Fruit fly (Drosophila melanogaster) Kc167 (cell line): Measurements from ENCODE around the gene Blos2.

ENCODE experiments used
- Myc ChIP-seq: fragments of >200 bp; optimal IDR thresholded peaks from 2 replicates; lab custom pipeline; 2017; ENCODE audit warnings: missing external identifiers
- Sin3A ChIP-seq: fragments of >200 bp; optimal IDR thresholded peaks from 2 replicates; lab custom pipeline; 2018; ENCODE audit warnings: missing external identifiers
- h ChIP-seq: fragments of >200 bp; optimal IDR thresholded peaks from 3 replicates; lab custom pipeline; 2018; ENCODE audit warnings: missing external identifiers
- insv ChIP-seq: fragments of >200 bp; optimal IDR thresholded peaks from 3 replicates; lab custom pipeline; 2018; ENCODE audit warnings: missing external identifiers
- psq ChIP-seq: fragments of >200 bp; optimal IDR thresholded peaks from 2 replicates; lab custom pipeline; 2017; ENCODE audit warnings: missing external identifiers
- ttk ChIP-seq: sonication (Bioruptor generic); optimal IDR thresholded peaks from 2 replicates; lab custom pipeline; 2017; ENCODE audit warnings: missing external identifiers

Gene Blos2

DNA sequence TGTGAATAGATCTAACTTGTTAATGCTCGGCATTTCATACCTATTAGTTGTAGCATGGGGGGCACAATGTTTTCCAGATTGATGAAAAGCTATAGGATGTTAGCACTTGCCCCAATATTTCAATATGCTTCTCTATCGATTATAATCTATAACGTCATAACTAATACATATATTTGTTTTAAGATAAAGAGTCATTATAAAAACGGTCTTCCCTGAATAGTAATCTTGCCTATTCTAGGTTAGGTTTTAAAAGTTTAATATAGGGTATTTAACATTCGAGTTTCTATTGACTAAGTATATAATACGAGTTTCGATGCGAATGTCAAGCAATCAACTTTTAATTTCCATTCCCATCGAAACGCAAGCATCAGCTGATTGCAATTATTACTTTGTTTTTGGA, at the start of gene Blos2, which contains the start of gene CG6321:
Gene Blos2, plus strand, starts transcription at position 372 of the 400 bp plus-strand sequence.
Gene CG6321, minus strand, starts transcription at position 25 of the 400 bp plus-strand sequence.
- TF ChIP-seq ttk = no peak

DNA sequence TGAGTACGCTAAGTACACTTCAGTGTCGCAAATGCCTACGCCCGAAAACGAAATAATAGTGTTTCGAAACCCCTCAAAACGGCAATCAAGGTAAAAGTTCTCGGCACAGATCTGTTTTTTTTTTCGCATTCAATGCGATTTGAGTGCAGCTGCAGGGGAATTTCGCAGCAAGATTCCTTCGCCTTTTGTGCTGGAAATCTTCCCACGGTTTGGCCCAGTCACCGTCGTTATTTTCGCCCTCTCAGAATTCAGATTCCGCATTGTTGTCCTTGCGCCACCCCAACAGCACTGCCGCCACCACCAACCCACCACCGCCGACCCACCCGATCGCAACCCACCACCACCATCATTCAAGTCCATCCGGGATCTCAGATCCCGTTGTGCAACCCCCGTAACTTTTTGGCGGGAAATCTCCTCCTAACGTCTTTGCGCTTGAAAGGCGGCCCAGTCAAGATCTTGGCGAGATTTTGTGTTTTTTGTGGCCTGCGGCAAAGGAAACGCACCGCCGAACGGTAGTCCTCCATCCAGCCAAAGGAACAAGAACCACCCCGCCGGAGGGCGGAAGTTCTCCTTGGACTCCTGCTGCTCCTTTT, 49.7 kb upstream of the Blos2 start:
- TF ChIP-seq Sin3A (no peak), h (no peak), insv (lab: Kevin White, UChicago) (no peak)

DNA sequence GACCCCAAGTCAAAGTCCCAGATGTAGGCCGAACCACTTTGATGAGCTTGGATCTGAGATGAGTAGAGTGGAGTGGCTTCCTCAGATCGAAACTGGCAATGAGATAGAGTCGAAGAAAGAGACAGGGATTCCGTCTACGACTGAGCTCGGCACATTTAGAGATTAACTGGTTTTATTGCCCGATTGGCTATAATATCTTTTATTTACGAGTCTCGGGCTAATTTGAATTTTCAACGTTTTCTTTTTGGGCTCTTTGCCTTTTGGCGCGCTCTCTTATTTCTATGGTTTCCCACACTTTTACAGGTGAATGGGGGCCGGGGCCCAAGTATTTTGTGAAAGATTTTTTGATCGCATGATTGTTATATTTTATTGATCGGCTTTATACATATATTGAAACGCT, 46.2 kb upstream of the Blos2 start:
- TF ChIP-seq Sin3A (no peak), psq (no peak), h (no peak), ttk (no peak), insv (lab: Kevin White, UChicago) (no peak), Myc (lab: Kevin White, UChicago) (no peak)

DNA sequence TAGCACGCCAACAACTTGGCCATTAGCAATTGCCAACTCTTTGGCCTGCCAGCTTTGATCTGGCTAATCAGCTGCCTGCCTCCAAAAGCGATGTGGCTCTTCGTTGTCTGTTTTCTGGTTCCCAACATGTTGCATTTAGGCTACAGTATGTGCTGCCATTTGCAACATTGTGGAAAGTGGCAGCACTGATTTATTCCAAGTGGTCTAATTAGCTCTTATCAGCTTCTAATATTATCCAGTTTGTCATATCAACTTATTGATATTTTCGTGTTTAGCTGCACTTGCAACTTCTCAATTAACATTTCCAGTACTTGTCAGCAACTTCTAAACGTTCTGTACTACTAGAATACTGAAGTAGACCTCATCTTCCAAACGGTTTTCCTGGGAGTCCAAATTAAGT, 41.3 kb upstream of the Blos2 start:
- TF ChIP-seq ttk (no peak), psq (no peak), Myc (lab: Kevin White, UChicago) (no peak), h (no peak), Sin3A (no peak), insv (lab: Kevin White, UChicago) (no peak)

DNA sequence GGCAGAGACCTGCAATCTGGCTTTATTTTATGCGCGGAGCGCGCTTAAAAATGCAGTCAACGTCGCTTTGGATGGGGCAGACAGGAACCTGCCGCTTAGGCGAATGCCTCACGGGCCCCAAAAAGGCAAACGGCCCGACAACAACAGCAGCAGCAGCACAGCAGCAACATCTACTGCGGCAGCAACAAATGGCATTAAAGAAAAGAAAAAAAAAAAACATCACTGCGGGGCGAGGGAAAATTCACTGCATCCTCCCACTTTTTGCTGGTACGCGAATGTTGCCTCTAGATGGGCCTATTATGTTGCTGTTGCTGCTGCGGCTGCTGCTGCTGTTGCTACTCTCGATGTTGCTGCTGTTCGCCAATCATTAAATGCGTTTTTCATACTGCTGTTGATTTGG, 39.4 kb upstream of the Blos2 start:
- no peak for TF ChIP-seq Myc (lab: Kevin White, UChicago)
- TF ChIP-seq Sin3A = no peak
- no peak for TF ChIP-seq insv (lab: Kevin White, UChicago)
- TF ChIP-seq psq = no peak
- no peak for TF ChIP-seq ttk
- TF ChIP-seq h = no peak

DNA sequence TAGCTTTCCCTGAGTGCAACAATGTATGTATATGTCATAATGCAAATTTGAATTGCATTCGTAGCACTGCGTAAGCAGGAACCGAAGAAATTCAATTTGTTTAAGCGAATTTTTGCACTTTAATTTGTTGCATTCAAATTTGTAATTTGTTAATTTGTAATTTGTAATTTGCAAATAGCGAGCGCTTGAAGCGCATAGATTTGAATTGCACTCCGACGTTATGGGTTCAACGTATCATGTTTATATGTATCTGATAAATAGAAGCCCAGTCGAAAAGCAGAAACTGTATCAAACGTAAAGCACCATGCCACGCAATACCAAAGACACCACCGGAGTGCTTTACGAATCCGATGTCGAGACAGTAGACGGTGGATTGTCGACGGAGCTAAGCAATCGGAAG, 38.1 kb upstream of the Blos2 start, which contains the start of gene Fad2:
Gene Fad2, plus strand, starts transcription at position 301 of the 400 bp plus-strand sequence.
- no peak for TF ChIP-seq Myc (lab: Kevin White, UChicago)
- TF ChIP-seq insv (lab: Kevin White, UChicago) = no peak
- no peak for TF ChIP-seq h
- TF ChIP-seq Sin3A = no peak
- no peak for TF ChIP-seq ttk
- no peak for TF ChIP-seq psq

DNA sequence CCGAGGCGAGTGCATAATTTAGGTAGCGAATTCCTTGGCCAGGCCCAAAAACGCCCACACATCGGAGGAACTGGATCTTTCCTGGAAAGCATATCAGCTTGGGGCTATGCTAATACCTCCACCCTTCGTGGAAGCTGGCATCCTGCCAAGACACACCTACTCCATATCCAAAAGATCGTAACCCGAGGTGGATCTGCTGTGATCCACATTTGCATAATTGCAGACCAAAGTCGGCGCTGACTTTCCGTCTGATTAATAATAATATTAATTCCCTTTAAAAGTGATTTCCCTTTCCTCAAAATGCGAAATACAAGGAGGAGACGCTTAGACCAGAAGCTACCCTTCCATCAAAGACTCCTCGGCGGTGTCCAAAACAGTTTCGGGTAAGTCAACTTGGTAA, 36.1 kb upstream of the Blos2 start, which contains the start of gene CG32079:
Gene CG32079, plus strand, starts transcription at position 301 of the 400 bp plus-strand sequence.
- TF ChIP-seq Myc (lab: Kevin White, UChicago) (no peak), psq (no peak), insv (lab: Kevin White, UChicago) (no peak), h (no peak), Sin3A (no peak), ttk (no peak)

DNA sequence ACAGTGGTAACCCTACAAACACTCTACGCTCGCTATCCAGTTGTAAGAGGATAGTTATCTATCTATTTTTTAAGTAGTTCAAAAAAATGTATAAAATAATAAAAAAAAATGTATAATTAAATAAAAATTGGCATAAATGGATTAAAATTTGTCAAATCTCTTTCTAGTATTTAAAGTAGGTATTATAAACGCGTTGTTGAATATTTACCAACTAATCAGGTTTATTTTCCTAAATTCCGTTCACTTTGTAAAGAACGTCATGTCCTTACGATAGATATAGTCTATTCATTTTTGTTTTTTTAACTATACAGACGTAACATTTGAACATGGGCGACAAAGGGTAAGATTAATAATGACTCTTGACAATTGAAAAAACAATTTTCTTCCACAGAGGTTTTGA, 34.1 kb upstream of the Blos2 start, which contains the start of gene CG32081:
Gene CG32081, plus strand, starts transcription at position 301 of the 400 bp plus-strand sequence.
- TF ChIP-seq ttk (no peak), insv (lab: Kevin White, UChicago) (no peak), h (no peak), psq (no peak), Sin3A (no peak), Myc (lab: Kevin White, UChicago) (no peak)

DNA sequence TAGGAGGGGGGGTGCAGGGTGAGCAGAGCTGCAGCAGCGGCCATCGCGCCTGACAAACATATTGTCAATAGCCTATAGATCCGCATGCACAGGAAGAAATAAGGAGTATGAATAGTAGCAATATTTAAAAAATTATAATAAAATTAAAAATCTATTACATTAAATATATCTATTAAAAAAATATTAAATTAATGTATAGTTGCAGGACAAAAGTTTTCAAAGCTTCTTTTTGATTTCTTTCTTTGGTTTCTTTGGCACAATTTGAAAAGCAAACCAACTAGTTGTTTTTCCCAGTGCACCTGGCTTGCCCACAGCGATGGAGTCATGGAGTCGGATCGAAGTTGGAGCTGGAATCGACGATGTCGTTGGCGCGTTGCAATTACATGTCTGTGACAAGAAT, 29.6 kb upstream of the Blos2 start:
- TF ChIP-seq psq (no peak), Sin3A (no peak), insv (lab: Kevin White, UChicago) (no peak), ttk (no peak), h (no peak), Myc (lab: Kevin White, UChicago) (no peak)

DNA sequence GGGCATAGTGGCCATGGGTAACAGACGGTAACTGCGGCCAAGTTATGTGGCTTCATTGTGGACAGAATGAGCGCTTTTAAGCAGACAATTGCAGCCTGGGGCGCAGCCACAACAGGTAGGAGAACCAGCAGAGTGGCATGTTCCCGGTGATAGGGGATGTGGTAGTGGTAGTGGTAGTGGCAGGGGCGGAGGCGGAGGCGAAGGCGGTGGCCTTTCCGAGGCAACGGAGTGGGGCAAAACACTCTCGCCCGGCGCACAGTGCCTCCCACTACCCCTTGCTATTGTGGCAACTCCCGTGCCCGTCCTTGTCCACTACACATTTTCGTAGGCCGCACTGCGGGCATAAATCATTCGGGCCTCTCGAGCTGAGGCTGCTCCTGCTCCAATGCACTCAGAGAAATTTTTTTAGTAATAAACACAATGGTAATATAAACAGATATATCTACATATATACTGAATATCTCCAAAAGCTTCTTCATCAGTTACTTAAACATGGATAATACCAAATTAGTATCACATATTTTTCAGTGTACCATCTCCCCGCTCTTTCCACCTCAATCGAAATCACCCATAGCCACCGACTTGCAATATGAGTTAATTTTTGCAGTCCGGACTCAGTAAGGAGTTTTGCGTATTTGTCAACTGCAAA, 27.9 kb upstream of the Blos2 start:
- no peak for TF ChIP-seq Myc (lab: Kevin White, UChicago)
- no peak for TF ChIP-seq insv (lab: Kevin White, UChicago)
- no peak for TF ChIP-seq h
- TF ChIP-seq ttk = no peak
- TF ChIP-seq Sin3A = no peak
- TF ChIP-seq psq = no peak

DNA sequence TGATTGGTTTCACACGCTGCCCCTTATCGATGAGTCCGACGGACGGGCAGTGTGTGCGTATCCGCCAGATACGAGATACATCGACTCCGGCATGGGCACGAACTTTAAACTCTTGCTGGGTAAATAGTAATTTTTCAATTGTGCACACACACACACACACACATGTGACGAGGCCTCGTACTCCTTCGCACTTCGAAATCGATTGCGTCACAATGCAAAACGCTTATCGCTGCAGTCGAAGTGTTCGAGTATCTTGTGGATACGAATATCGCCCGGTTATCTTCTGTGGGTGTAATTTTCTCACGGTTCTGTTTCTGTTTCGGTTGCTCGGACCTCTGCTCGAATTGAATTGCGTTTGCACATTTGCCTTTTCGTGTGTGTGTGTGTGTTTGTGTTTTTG, 26.3 kb upstream of the Blos2 start:
- TF ChIP-seq insv (lab: Kevin White, UChicago) (no peak), Myc (lab: Kevin White, UChicago) (no peak), psq (no peak), h (no peak), Sin3A (no peak), ttk (no peak)

DNA sequence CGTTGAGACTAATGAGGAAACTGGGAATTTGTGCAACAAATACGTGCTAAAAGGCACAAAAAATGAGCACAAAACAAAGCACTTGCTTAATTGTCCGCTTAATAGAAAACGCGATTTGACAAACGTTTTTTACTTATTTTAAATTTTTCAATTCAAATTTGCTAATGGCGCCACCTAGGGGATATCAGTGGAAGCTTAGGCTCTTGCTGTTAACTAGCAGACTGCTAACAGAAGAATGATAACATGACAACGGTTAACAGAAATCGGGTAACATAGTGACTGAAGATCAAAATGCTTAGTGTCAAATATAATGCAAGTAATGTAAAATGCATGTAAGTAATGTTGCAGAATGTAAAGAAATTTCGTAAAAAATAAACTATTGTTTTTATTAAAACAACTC, 20.2 kb upstream of the Blos2 start:
- no peak for TF ChIP-seq Sin3A
- TF ChIP-seq Myc (lab: Kevin White, UChicago) = no peak
- no peak for TF ChIP-seq insv (lab: Kevin White, UChicago)
- TF ChIP-seq h = no peak

DNA sequence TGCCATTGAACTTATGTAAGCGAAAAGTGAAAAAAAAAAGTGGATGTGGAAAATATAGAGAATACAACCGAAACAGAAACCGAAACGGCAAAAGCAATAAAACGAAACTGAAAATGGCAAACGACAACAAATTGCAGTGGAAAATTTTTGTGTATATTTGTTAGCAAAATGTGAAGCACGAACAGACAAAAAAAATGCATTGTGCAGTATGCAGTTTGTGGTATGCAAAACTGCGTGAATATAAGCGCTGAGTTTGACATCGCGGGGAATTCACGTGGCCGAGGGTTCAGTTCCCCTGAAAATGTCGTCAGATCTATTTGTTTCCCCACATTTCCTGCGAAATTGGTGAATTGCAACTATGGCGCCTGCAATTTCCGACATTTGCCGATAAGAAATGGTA, 17.7 kb upstream of the Blos2 start:
- no peak for TF ChIP-seq Myc (lab: Kevin White, UChicago)
- no peak for TF ChIP-seq h
- TF ChIP-seq Sin3A = no peak
- TF ChIP-seq psq = no peak
- TF ChIP-seq ttk = no peak
- TF ChIP-seq insv (lab: Kevin White, UChicago) = no peak

DNA sequence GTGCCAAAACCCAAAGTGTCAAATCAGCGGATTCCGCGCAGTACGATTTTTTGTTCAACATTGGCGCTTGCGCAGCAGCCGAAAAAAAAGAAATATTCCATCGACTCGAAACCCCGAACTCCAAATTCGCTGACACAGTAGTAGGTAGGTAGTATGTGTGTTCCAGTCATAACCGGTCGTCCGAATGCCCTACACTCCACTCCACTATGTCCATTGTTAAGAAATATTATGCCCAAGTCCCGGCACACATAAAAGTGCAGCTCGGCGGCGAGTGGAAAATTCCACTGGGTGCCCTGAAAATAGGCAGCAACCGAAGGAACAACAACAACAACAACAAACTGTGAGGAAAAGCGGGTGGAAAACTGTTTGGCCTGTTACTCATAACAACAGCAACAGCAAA, 16.4 kb upstream of the Blos2 start:
- TF ChIP-seq Myc (lab: Kevin White, UChicago) = no peak
